Worm (Caenorhabditis elegans) whole organism, early embryonic: ENCODE measurements around the gene W10G11.1.
A peak's percentile ranks its signal among the peaks of the same experiment; 100 is the strongest.

Source experiments
- B0310.2 ChIP-seq: sonication (generic microtip); optimal IDR thresholded peaks from 2 replicates; lab custom pipeline; 2016; ENCODE audit warnings: mild to moderate bottlenecking, missing genetic modification characterization, missing compliant biosample characterization
- F13C5.2 ChIP-seq: sonication (generic microtip); optimal IDR thresholded peaks from 2 replicates; lab custom pipeline; 2017; ENCODE audit warnings: mild to moderate bottlenecking, missing genetic modification characterization, inconsistent platforms, missing compliant biosample characterization
- aly-1 ChIP-seq: sonication (generic microtip); optimal IDR thresholded peaks from 2 replicates; lab custom pipeline; 2016; ENCODE audit warnings: missing genetic modification characterization, missing compliant biosample characterization
- ama-1 ChIP-seq: fragments of 150-350 bp; optimal IDR thresholded peaks from 2 replicates; lab custom pipeline; 2014
- ceh-13 ChIP-seq: fragments of 200-800 bp; sonication (Bioruptor generic); optimal IDR thresholded peaks from 2 replicates; lab custom pipeline; 2018; ENCODE audit warnings: mild to moderate bottlenecking, missing genetic modification characterization, missing compliant biosample characterization
- ceh-36 ChIP-seq: sonication (generic microtip); optimal IDR thresholded peaks from 2 replicates; lab custom pipeline; 2016; ENCODE audit warnings: missing genetic modification characterization, inconsistent platforms, missing compliant biosample characterization
- ets-7 ChIP-seq: sonication (generic microtip); optimal IDR thresholded peaks from 2 replicates; lab custom pipeline; 2016; ENCODE audit warnings: missing genotype, missing genetic modification characterization, missing compliant biosample characterization
- flt-1 ChIP-seq: fragments of 200-800 bp; sonication (Bioruptor generic); IDR thresholded peaks from 2 replicates; pipeline ENCODE4 v1.3.6; 2022; ENCODE audit warnings: missing genetic modification characterization, missing compliant biosample characterization
- hmbx-1 ChIP-seq: sonication (generic microtip); optimal IDR thresholded peaks from 2 replicates; lab custom pipeline; 2016; ENCODE audit warnings: mild to moderate bottlenecking, missing genetic modification characterization, missing compliant biosample characterization
- hmg-4 ChIP-seq: fragments of 200-800 bp; sonication (Bioruptor generic); optimal IDR thresholded peaks from 2 replicates; lab custom pipeline; 2018; ENCODE audit warnings: mild to moderate bottlenecking, missing genetic modification characterization, missing compliant biosample characterization
- hnd-1 ChIP-seq: sonication (generic microtip); optimal IDR thresholded peaks from 2 replicates; lab custom pipeline; 2016; ENCODE audit warnings: missing genetic modification characterization, missing compliant biosample characterization
- pes-1 ChIP-seq: fragments of 200-800 bp; sonication (Bioruptor generic); IDR thresholded peaks from 2 replicates; pipeline ENCODE4 v1.3.6; 2022; ENCODE audit warnings: missing genetic modification reagents, missing genetic modification characterization, missing compliant biosample characterization
- scrt-1 ChIP-seq: fragments of 200-800 bp; sonication (Bioruptor generic); IDR thresholded peaks from 2 replicates; pipeline ENCODE4 v1.3.6; 2022; ENCODE audit warnings: missing genetic modification characterization, missing compliant biosample characterization
- sea-1 ChIP-seq: fragments of 200-800 bp; sonication (Bioruptor generic); conservative IDR thresholded peaks from 2 replicates; pipeline ENCODE4 v1.3.6; 2022; ENCODE audit warnings: missing genetic modification characterization, missing compliant biosample characterization
- tbx-11 ChIP-seq: fragments of 200-800 bp; sonication (Bioruptor generic); IDR thresholded peaks from 2 replicates; pipeline ENCODE4 v1.3.6; 2022; ENCODE audit warnings: missing genetic modification characterization, missing compliant biosample characterization
- tbx-37 ChIP-seq: fragments of 200-800 bp; sonication (Bioruptor generic); conservative IDR thresholded peaks from 2 replicates; pipeline ENCODE4 v1.3.6; 2022; ENCODE audit warnings: missing genetic modification reagents, missing genetic modification characterization, missing compliant biosample characterization
- tra-4 ChIP-seq: sonication (generic microtip); optimal IDR thresholded peaks from 2 replicates; lab custom pipeline; 2017; ENCODE audit warnings: missing genetic modification characterization, missing compliant biosample characterization

The W10G11.1 gene

ce11 chrII:3546381-3546931 lies 14.0 kb downstream of the W10G11.1 start, which contains the start of gene apd-3:
TSS of gene apd-3 (minus strand) at chrII:3546431.
- TF ChIP-seq pes-1 (GFP tag; lab: Robert Waterston, UW) (no peak), F13C5.2 (tag; lab: Kevin White, UChicago) (no peak), B0310.2 (tag; lab: Kevin White, UChicago) (no peak)

ce11 chrII:3540151-3540550 lies 20.3 kb downstream of the W10G11.1 start:
- TF ChIP-seq tbx-11 (GFP tag; lab: Robert Waterston, UW) = no peak
- TF ChIP-seq scrt-1 (GFP tag; lab: Robert Waterston, UW) = no peak
- TF ChIP-seq hmg-4 (GFP tag; lab: Kevin White, UChicago) = no peak
- no peak for TF ChIP-seq ets-7
- no peak for TF ChIP-seq B0310.2 (tag; lab: Kevin White, UChicago)
- TF ChIP-seq hmbx-1 (tag; lab: Kevin White, UChicago) = no peak
- TF ChIP-seq tra-4 = no peak
- no peak for TF ChIP-seq sea-1
- TF ChIP-seq F13C5.2 (tag; lab: Kevin White, UChicago) = no peak
- TF ChIP-seq ama-1 = no peak
- TF ChIP-seq pes-1 (GFP tag; lab: Robert Waterston, UW) = no peak
- no peak for TF ChIP-seq tbx-37 (GFP tag; lab: Robert Waterston, UW)
- no peak for TF ChIP-seq aly-1 (tag; lab: Kevin White, UChicago)
- TF ChIP-seq flt-1 (GFP tag; lab: Robert Waterston, UW) = no peak
- TF ChIP-seq ceh-13 (GFP tag; lab: Kevin White, UChicago) = no peak
- no peak for TF ChIP-seq ceh-36 (tag; lab: Kevin White, UChicago)
- no peak for TF ChIP-seq hnd-1 (tag; lab: Kevin White, UChicago)

ce11 chrII:3528256-3528655 lies 32.2 kb downstream of the W10G11.1 start, which contains the start of gene ncs-6:
TSS of gene ncs-6 (minus strand) at chrII:3528516.
- TF ChIP-seq hmg-4 (GFP tag; lab: Kevin White, UChicago) (no peak), flt-1 (GFP tag; lab: Robert Waterston, UW) (no peak), ceh-36 (tag; lab: Kevin White, UChicago) (no peak), B0310.2 (tag; lab: Kevin White, UChicago) (no peak)

- TF ChIP-seq ets-7 (no peak), ceh-36 (tag; lab: Kevin White, UChicago) (no peak), pes-1 (GFP tag; lab: Robert Waterston, UW) (no peak), hnd-1 (tag; lab: Kevin White, UChicago) (no peak), tbx-11 (GFP tag; lab: Robert Waterston, UW) (no peak), hmbx-1 (tag; lab: Kevin White, UChicago) (no peak), B0310.2 (tag; lab: Kevin White, UChicago) (no peak), ama-1 (no peak), tra-4 (no peak), sea-1 (no peak), hmg-4 (GFP tag; lab: Kevin White, UChicago) (no peak)
Measured at ce11 chrII:3527460-3527859, 33.0 kb downstream of the W10G11.1 start.

- TF ChIP-seq ceh-36 (tag; lab: Kevin White, UChicago) (no peak), B0310.2 (tag; lab: Kevin White, UChicago) (no peak), flt-1 (GFP tag; lab: Robert Waterston, UW) (no peak), ama-1 (no peak), tbx-37 (GFP tag; lab: Robert Waterston, UW) (no peak), F13C5.2 (tag; lab: Kevin White, UChicago) (no peak), hmg-4 (GFP tag; lab: Kevin White, UChicago) (no peak), tra-4 (no peak), tbx-11 (GFP tag; lab: Robert Waterston, UW) (no peak), pes-1 (GFP tag; lab: Robert Waterston, UW) (no peak), hmbx-1 (tag; lab: Kevin White, UChicago) (no peak)
Measured at ce11 chrII:3524097-3524496, 36.4 kb downstream of the W10G11.1 start, which contains the start of gene col-72. TSS of gene col-72 (minus strand) at chrII:3524197.

ce11 chrII:3520988-3521850 lies 39.3 kb downstream of the W10G11.1 start, which contains the start of gene W09G10.9:
TSS of gene W09G10.9 (plus strand) at chrII:3521800.
- TF ChIP-seq F13C5.2 (tag; lab: Kevin White, UChicago) = peak; percentile 59
- TF ChIP-seq hnd-1 (tag; lab: Kevin White, UChicago) = peak; percentile 72
- peak; percentile 96 for TF ChIP-seq scrt-1 (GFP tag; lab: Robert Waterston, UW)
- peak; percentile 75 for TF ChIP-seq aly-1 (tag; lab: Kevin White, UChicago)
- peak; percentile 70 for TF ChIP-seq ceh-13 (GFP tag; lab: Kevin White, UChicago)
- peak; percentile 57 for TF ChIP-seq hmbx-1 (tag; lab: Kevin White, UChicago)
- peak; percentile 91 for TF ChIP-seq flt-1 (GFP tag; lab: Robert Waterston, UW)
- TF ChIP-seq pes-1 (GFP tag; lab: Robert Waterston, UW) = peak; percentile 95
- TF ChIP-seq ets-7 = peak; percentile 58
- TF ChIP-seq ceh-36 (tag; lab: Kevin White, UChicago) = peak; percentile 83
- TF ChIP-seq tbx-37 (GFP tag; lab: Robert Waterston, UW) = peak; percentile 93
- no peak for TF ChIP-seq ama-1
- TF ChIP-seq sea-1 = peak; percentile 91
- TF ChIP-seq tbx-11 (GFP tag; lab: Robert Waterston, UW) = peak; percentile 92
- TF ChIP-seq tra-4 = peak; percentile 30
- peak; percentile 28 for TF ChIP-seq B0310.2 (tag; lab: Kevin White, UChicago)
- TF ChIP-seq hmg-4 (GFP tag; lab: Kevin White, UChicago) = peak; percentile 82
